Fruit fly (Drosophila melanogaster): ENCODE measurements around the gene CG6481.

CG6481 gene

dm6 chrX:18494165-18494740 is 28.0 kb downstream of the CG6481 start, which contains the start of gene CG15043:
TSS of gene CG15043 (minus strand) at chrX:18494168.
- TF ChIP-seq pan (optimal IDR thresholded peaks at IDR 0.05) (no peak), EcR (GFP tag; optimal IDR thresholded peaks at IDR 0.05) (no peak), CG8478 (optimal IDR thresholded peaks at IDR 0.05) (no peak), usp (GFP tag; optimal IDR thresholded peaks at IDR 0.05) (no peak), Dll (optimal IDR thresholded peaks at IDR 0.05) (no peak), psq (optimal IDR thresholded peaks at IDR 0.05) (no peak)

- no peak for TF ChIP-seq CG8478 (optimal IDR thresholded peaks at IDR 0.05)
- TF ChIP-seq psq (optimal IDR thresholded peaks at IDR 0.05), result no peak
- TF ChIP-seq usp (GFP tag; optimal IDR thresholded peaks at IDR 0.05), result no peak
- no peak for TF ChIP-seq EcR (GFP tag; optimal IDR thresholded peaks at IDR 0.05)
- no peak for TF ChIP-seq Dll (optimal IDR thresholded peaks at IDR 0.05)
- TF ChIP-seq pan (optimal IDR thresholded peaks at IDR 0.05), result no peak
Observed at dm6 chrX:18491941-18492340, 30.3 kb downstream of the CG6481 start, which contains the start of gene CG15044. TSS of gene CG15044 (minus strand) at chrX:18492006.

- peak; percentile 64 for TF ChIP-seq Dll (optimal IDR thresholded peaks at IDR 0.05)
- TF ChIP-seq pan (optimal IDR thresholded peaks at IDR 0.05), result no peak
Observed at dm6 chrX:18489509-18489908, 32.7 kb downstream of the CG6481 start, which contains the start of gene CG15046. TSS of gene CG15046 (minus strand) at chrX:18489620.

- no peak for TF ChIP-seq usp (GFP tag; optimal IDR thresholded peaks at IDR 0.05)
- no peak for TF ChIP-seq pan (optimal IDR thresholded peaks at IDR 0.05)
- TF ChIP-seq psq (optimal IDR thresholded peaks at IDR 0.05), result no peak
- TF ChIP-seq Dll (optimal IDR thresholded peaks at IDR 0.05), result no peak
- TF ChIP-seq CG8478 (optimal IDR thresholded peaks at IDR 0.05), result no peak
- no peak for TF ChIP-seq EcR (GFP tag; optimal IDR thresholded peaks at IDR 0.05)
Observed at dm6 chrX:18486356-18487059, 35.7 kb downstream of the CG6481 start, which contains the start of gene psh. TSS of gene psh (minus strand) at chrX:18486921.

dm6 chrX:18483261-18484218 is 38.7 kb downstream of the CG6481 start, which contains the start of gene Hayan:
TSS of gene Hayan (minus strand) at chrX:18483772.
- TF ChIP-seq pan (optimal IDR thresholded peaks at IDR 0.05) (peak; percentile 78), Dll (optimal IDR thresholded peaks at IDR 0.05) (peak; percentile 64), psq (optimal IDR thresholded peaks at IDR 0.05) (no peak)

dm6 chrX:18482537-18482936 is 39.7 kb downstream of the CG6481 start:
- TF ChIP-seq usp (GFP tag; optimal IDR thresholded peaks at IDR 0.05), result no peak

dm6 chrX:18479307-18480134 is 42.7 kb downstream of the CG6481 start, which contains the start of gene CG32547:
TSS of gene CG32547 (minus strand) at chrX:18479487.
- no peak for TF ChIP-seq psq (optimal IDR thresholded peaks at IDR 0.05)
- peak; percentile 92 for TF ChIP-seq pan (optimal IDR thresholded peaks at IDR 0.05)
